Fruit fly (Drosophila melanogaster) whole organism, wandering third instar larva: Measurements from ENCODE around the gene msl-1.

Experiments
- Abd-B ChIP-seq: fragments of >200 bp; optimal IDR thresholded peaks from 2 replicates; lab custom pipeline; 2017; ENCODE audit warnings: missing biosample characterization, missing genetic modification characterization
- CG32264 ChIP-seq: fragments of 200-800 bp; sonication (Bioruptor generic); optimal IDR thresholded peaks from 2 replicates; lab custom pipeline; 2016; ENCODE audit warnings: missing biosample characterization, missing genetic modification characterization
- CG9705 ChIP-seq: fragments of 200-800 bp; sonication (Bioruptor generic); optimal IDR thresholded peaks from 2 replicates; lab custom pipeline; 2018; ENCODE audit warnings: missing biosample characterization, mild to moderate bottlenecking, missing genetic modification characterization
- CrebA ChIP-seq: fragments of 200-800 bp; sonication (Bioruptor generic); optimal IDR thresholded peaks from 2 replicates; lab custom pipeline; 2016; ENCODE audit warnings: missing biosample characterization, mild to moderate bottlenecking, missing genetic modification characterization, borderline replicate concordance
- Dfd ChIP-seq: fragments of >200 bp; optimal IDR thresholded peaks from 2 replicates; lab custom pipeline; 2017; ENCODE audit warnings: missing biosample characterization, missing genetic modification characterization
- Dif ChIP-seq: fragments of 200-275, 200-300 bp; sonication (Bioruptor generic); optimal IDR thresholded peaks from 2 replicates; lab custom pipeline; 2018; ENCODE audit warnings: missing biosample characterization, missing genetic modification characterization; ENCODE audit not compliant: partially characterized antibody
- GATAd ChIP-seq: sonication (Bioruptor generic); optimal IDR thresholded peaks from 2 replicates; lab custom pipeline; 2016; ENCODE audit warnings: missing biosample characterization, missing genetic modification characterization
- HLH106 ChIP-seq: fragments of 200-800 bp; optimal IDR thresholded peaks from 3 replicates; lab custom pipeline; 2019; ENCODE audit warnings: missing biosample characterization, mild to moderate bottlenecking, missing genetic modification characterization, moderate library complexity
- Hnf4 ChIP-seq: fragments of 200-800 bp; sonication (Bioruptor generic); optimal IDR thresholded peaks from 2 replicates; lab custom pipeline; 2016; ENCODE audit warnings: missing biosample characterization, mild to moderate bottlenecking, missing genetic modification characterization
- Hr78 ChIP-seq: fragments of >200 bp; optimal IDR thresholded peaks from 2 replicates; lab custom pipeline; 2017; ENCODE audit warnings: missing biosample characterization, missing genetic modification characterization
- Hr83 ChIP-seq: fragments of 200-300 bp; sonication (Bioruptor generic); optimal IDR thresholded peaks from 2 replicates; lab custom pipeline; 2016; ENCODE audit warnings: missing biosample characterization, mild to moderate bottlenecking, missing genetic modification characterization, moderate library complexity; ENCODE audit not compliant: poor library complexity, severe bottlenecking
- Jra ChIP-seq: sonication (Bioruptor generic); optimal IDR thresholded peaks from 2 replicates; lab custom pipeline; 2016; ENCODE audit warnings: missing biosample characterization, missing genetic modification characterization
- Mio ChIP-seq: sonication (Bioruptor generic); optimal IDR thresholded peaks from 2 replicates; lab custom pipeline; 2016; ENCODE audit warnings: missing biosample characterization, missing genetic modification characterization
- Myc ChIP-seq: fragments of >200 bp; optimal IDR thresholded peaks from 2 replicates; lab custom pipeline; 2017
- N ChIP-seq: fragments of >200 bp; optimal IDR thresholded peaks from 2 replicates; lab custom pipeline; 2018; ENCODE audit warnings: missing biosample characterization, missing external identifiers, missing genetic modification characterization
- OdsH ChIP-seq: fragments of 200-800 bp; sonication (Bioruptor generic); optimal IDR thresholded peaks from 2 replicates; lab custom pipeline; 2016; ENCODE audit warnings: missing biosample characterization, mild to moderate bottlenecking, missing genetic modification characterization
- Rel ChIP-seq, 2 experiments: fragments of 200-800 bp; sonication (Bioruptor generic) in 1 of 2; optimal IDR thresholded peaks; 2 replicates in 1 of 2; 3 replicates in 1 of 2; lab custom pipeline; 2016 to 2019; ENCODE audit warnings: mild to moderate bottlenecking in 2 of 2, missing biosample characterization in 2 of 2, missing genetic modification characterization in 2 of 2, moderate library complexity in 1 of 2
- Sp1 ChIP-seq: fragments of 200-800 bp; sonication (Bioruptor generic); optimal IDR thresholded peaks from 3 replicates; lab custom pipeline; 2019; ENCODE audit warnings: missing biosample characterization, mild to moderate bottlenecking, missing genetic modification characterization, moderate library complexity
- Vsx2 ChIP-seq: fragments of 200-300, 225-300 bp; sonication (Bioruptor generic); optimal IDR thresholded peaks from 2 replicates; lab custom pipeline; 2018; ENCODE audit warnings: missing biosample characterization, missing genetic modification characterization; ENCODE audit not compliant: partially characterized antibody
- br ChIP-seq: fragments of 200-800 bp; sonication (Bioruptor generic); optimal IDR thresholded peaks from 2 replicates; lab custom pipeline; 2016; ENCODE audit warnings: missing biosample characterization, missing genetic modification characterization
- brk ChIP-seq: fragments of 200-800 bp; sonication (Bioruptor generic); optimal IDR thresholded peaks from 2 replicates; lab custom pipeline; 2016; ENCODE audit warnings: missing biosample characterization, mild to moderate bottlenecking, missing genetic modification characterization
- dl ChIP-seq, 2 experiments: fragments of 175-275, 200-275 bp in 1 of 2; fragments of 200-275 bp in 1 of 2; sonication (Bioruptor generic); optimal IDR thresholded peaks; lab custom pipeline; 2018; ENCODE audit warnings: mild to moderate bottlenecking in 2 of 2, missing biosample characterization in 2 of 2, missing genetic modification characterization in 2 of 2, moderate library complexity in 2 of 2; ENCODE audit not compliant: partially characterized antibody in 2 of 2, insufficient read depth in 1 of 2
- dmrt93B ChIP-seq: fragments of 200-800 bp; sonication (Bioruptor generic); optimal IDR thresholded peaks from 2 replicates; lab custom pipeline; 2018; ENCODE audit warnings: missing biosample characterization, mild to moderate bottlenecking, missing genetic modification characterization
- dsf ChIP-seq: sonication (Bioruptor generic); optimal IDR thresholded peaks from 2 replicates; lab custom pipeline; 2016; ENCODE audit warnings: missing biosample characterization, missing genetic modification characterization, borderline replicate concordance
- ey ChIP-seq: fragments of 200-800 bp; sonication (Bioruptor generic); optimal IDR thresholded peaks from 2 replicates; lab custom pipeline; 2016; ENCODE audit warnings: missing biosample characterization, missing genetic modification characterization
- foxo ChIP-seq, 2 experiments: fragments of 200-800 bp; sonication (Bioruptor generic); optimal IDR thresholded peaks; 2 replicates in 1 of 2; 3 replicates in 1 of 2; lab custom pipeline; 2016 to 2017; ENCODE audit warnings: missing biosample characterization in 2 of 2, missing genetic modification characterization in 2 of 2
- fru ChIP-seq: fragments of 200-800 bp; sonication (Bioruptor generic); optimal IDR thresholded peaks from 3 replicates; lab custom pipeline; 2016; ENCODE audit warnings: missing biosample characterization, mild to moderate bottlenecking, missing genetic modification characterization
- h ChIP-seq: fragments of 200-800 bp; sonication (Bioruptor generic); optimal IDR thresholded peaks from 3 replicates; lab custom pipeline; 2016; ENCODE audit warnings: missing biosample characterization, mild to moderate bottlenecking, missing genetic modification characterization
- jim ChIP-seq: fragments of 175-275, 200-325 bp; sonication (Bioruptor generic); optimal IDR thresholded peaks from 2 replicates; lab custom pipeline; 2016; ENCODE audit warnings: missing biosample characterization, mild to moderate bottlenecking, missing genetic modification characterization
- lola ChIP-seq: fragments of >200 bp; optimal IDR thresholded peaks from 2 replicates; lab custom pipeline; 2017; ENCODE audit warnings: missing biosample characterization, missing genetic modification characterization
- pan ChIP-seq: fragments of >200 bp; optimal IDR thresholded peaks from 2 replicates; lab custom pipeline; 2017
- psq ChIP-seq: fragments of 200-800 bp; sonication (Bioruptor generic); optimal IDR thresholded peaks from 3 replicates; lab custom pipeline; 2017; ENCODE audit warnings: missing biosample characterization, mild to moderate bottlenecking, missing genetic modification characterization, moderate library complexity
- rgr ChIP-seq: fragments of 200-800 bp; sonication (Bioruptor generic); optimal IDR thresholded peaks from 3 replicates; lab custom pipeline; 2016; ENCODE audit warnings: missing biosample characterization, mild to moderate bottlenecking, missing genetic modification characterization
- sage ChIP-seq: fragments of 200-800 bp; sonication (Bioruptor generic); optimal IDR thresholded peaks from 2 replicates; lab custom pipeline; 2016; ENCODE audit warnings: missing biosample characterization, mild to moderate bottlenecking, missing genetic modification characterization
- sv ChIP-seq: fragments of 200-800 bp; sonication (Bioruptor generic); optimal IDR thresholded peaks from 3 replicates; lab custom pipeline; 2016; ENCODE audit warnings: missing biosample characterization, missing genetic modification characterization
- tai ChIP-seq: sonication (Bioruptor generic); optimal IDR thresholded peaks from 2 replicates; lab custom pipeline; 2016; ENCODE audit warnings: missing biosample characterization, missing genetic modification characterization
- usp ChIP-seq: fragments of >200 bp; optimal IDR thresholded peaks from 2 replicates; lab custom pipeline; 2017; ENCODE audit warnings: missing biosample characterization, missing genetic modification characterization
- woc ChIP-seq: sonication (Bioruptor generic); optimal IDR thresholded peaks from 2 replicates; lab custom pipeline; 2016; ENCODE audit warnings: missing biosample characterization, mild to moderate bottlenecking, missing genetic modification characterization

msl-1 gene

dm6 chr2L:18717365-18718011 lies 28.9 kb upstream of the msl-1 start:
- TF ChIP-seq Mio (no peak), Dfd (GFP tag; lab: Kevin White, UChicago) (no peak)

- no peak for TF ChIP-seq rgr
- no peak for TF ChIP-seq OdsH (GFP tag; lab: Kevin White, UChicago)
- no peak for TF ChIP-seq Hnf4 (GFP tag; lab: Kevin White, UChicago)
- no peak for TF ChIP-seq Dif
- no peak for TF ChIP-seq Abd-B
- no peak for TF ChIP-seq sv (GFP tag; lab: Kevin White, UChicago)
- TF ChIP-seq woc = no peak
- TF ChIP-seq h = no peak
- TF ChIP-seq fru (GFP tag; lab: Kevin White, UChicago) = no peak
- TF ChIP-seq Sp1 (GFP tag; lab: Kevin White, UChicago) = no peak
- no peak for TF ChIP-seq Vsx2 (GFP tag; lab: Kevin White, UChicago)
- TF ChIP-seq lola (GFP tag; lab: Kevin White, UChicago) = no peak
- no peak for TF ChIP-seq Myc (lab: Kevin White, UChicago)
- TF ChIP-seq Hr78 (GFP tag; lab: Kevin White, UChicago) = no peak
- no peak for TF ChIP-seq Rel (GFP tag; optimal IDR thresholded peaks at IDR 0.05; lab: Kevin White, UChicago)
- TF ChIP-seq Rel (tag; optimal IDR thresholded peaks at IDR 0.05; lab: Kevin White, UChicago) = no peak
- no peak for TF ChIP-seq sage (GFP tag; lab: Kevin White, UChicago)
- no peak for TF ChIP-seq CG32264 (GFP tag; lab: Kevin White, UChicago)
- TF ChIP-seq, all 38 proteins: peak for 0
Measured at dm6 chr2L:18714086-18714485, 25.5 kb upstream of the msl-1 start.

- TF ChIP-seq Hr78 (GFP tag; lab: Kevin White, UChicago) (no peak), pan (lab: Kevin White, UChicago) (no peak), dl (GFP tag; optimal IDR thresholded peaks at IDR 0.05; lab: Kevin White, UChicago; ENCODE audit: insufficient read depth in 1 of 2, partially characterized antibody in 2 of 2) (no peak), sv (GFP tag; lab: Kevin White, UChicago) (no peak), lola (GFP tag; lab: Kevin White, UChicago) (no peak), Dfd (GFP tag; lab: Kevin White, UChicago) (no peak), N (GFP tag; lab: Kevin White, UChicago) (no peak), CG32264 (GFP tag; lab: Kevin White, UChicago) (no peak), Hr83 (no peak), GATAd (GFP tag; lab: Kevin White, UChicago) (no peak), HLH106 (tag; lab: Kevin White, UChicago) (no peak), Myc (lab: Kevin White, UChicago) (no peak)
Measured at dm6 chr2L:18713686-18714085, 25.1 kb upstream of the msl-1 start, which contains the start of gene Irk3. Gene Irk3 (minus strand): TSS chr2L:18713748.

dm6 chr2L:18708239-18708891 lies 19.8 kb upstream of the msl-1 start, which contains the start of the genes Faf2 and Grip71:
Gene Faf2 (minus strand): TSS chr2L:18708688.
Gene Grip71 (plus strand): TSS chr2L:18708846.
- no peak for TF ChIP-seq pan (lab: Kevin White, UChicago)
- peak; percentile 3 for TF ChIP-seq Rel (GFP tag; optimal IDR thresholded peaks at IDR 0.05; lab: Kevin White, UChicago)
- TF ChIP-seq Rel (tag; optimal IDR thresholded peaks at IDR 0.05; lab: Kevin White, UChicago) = peak; percentile 60
- no peak for TF ChIP-seq Hr78 (GFP tag; lab: Kevin White, UChicago)
- TF ChIP-seq CG9705 (GFP tag; lab: Kevin White, UChicago) = peak; percentile 57
- peak; percentile 39 for TF ChIP-seq Jra (GFP tag; lab: Kevin White, UChicago)
- TF ChIP-seq sage (GFP tag; lab: Kevin White, UChicago) = peak; percentile 72
- TF ChIP-seq Dfd (GFP tag; lab: Kevin White, UChicago) = no peak
- peak; percentile 36 for TF ChIP-seq GATAd (GFP tag; lab: Kevin White, UChicago)
- TF ChIP-seq HLH106 (tag; lab: Kevin White, UChicago) = peak; percentile 88
- peak; percentile 66 for TF ChIP-seq Sp1 (GFP tag; lab: Kevin White, UChicago)
- TF ChIP-seq jim = no peak
- no peak for TF ChIP-seq CrebA (GFP tag; lab: Kevin White, UChicago)
- TF ChIP-seq brk (GFP tag; lab: Kevin White, UChicago) = no peak
- peak; percentile 57 for TF ChIP-seq sv (GFP tag; lab: Kevin White, UChicago)
- peak; percentile 60 for TF ChIP-seq dsf
- peak; percentile 60 for TF ChIP-seq br (GFP tag; lab: Kevin White, UChicago)
- TF ChIP-seq Myc (lab: Kevin White, UChicago) = no peak
- TF ChIP-seq dl (GFP tag; optimal IDR thresholded peaks at IDR 0.05; lab: Kevin White, UChicago; ENCODE audit: insufficient read depth in 1 of 2, partially characterized antibody in 2 of 2) = no peak
- TF ChIP-seq fru (GFP tag; lab: Kevin White, UChicago) = peak; percentile 72
- peak; percentile 62 for TF ChIP-seq psq
- TF ChIP-seq foxo (GFP tag; optimal IDR thresholded peaks at IDR 0.05; lab: Kevin White, UChicago) = peak in 1 of 2 experiments; percentile 81
- no peak for TF ChIP-seq Mio
- TF ChIP-seq lola (GFP tag; lab: Kevin White, UChicago) = no peak
- TF ChIP-seq tai (GFP tag; lab: Kevin White, UChicago) = no peak
- peak; percentile 82 for TF ChIP-seq rgr
- TF ChIP-seq CG32264 (GFP tag; lab: Kevin White, UChicago) = peak; percentile 51
- no peak for TF ChIP-seq Hr83
- TF ChIP-seq dmrt93B = peak; percentile 83
- peak; percentile 77 for TF ChIP-seq Hnf4 (GFP tag; lab: Kevin White, UChicago)
- no peak for TF ChIP-seq Vsx2 (GFP tag; lab: Kevin White, UChicago)
- peak; percentile 74 for TF ChIP-seq ey (GFP tag; lab: Kevin White, UChicago)
- peak; percentile 73 for TF ChIP-seq N (GFP tag; lab: Kevin White, UChicago)
- TF ChIP-seq usp (GFP tag; lab: Kevin White, UChicago) = no peak
